Worm (Caenorhabditis elegans): ENCODE results near the gene C08B6.8.

- TF ChIP-seq ama-1 (optimal IDR thresholded peaks at IDR 0.05) (no peak), ama-1 (GFP tag; optimal IDR thresholded peaks at IDR 0.05) (no peak), snpc-4 (GFP tag; optimal IDR thresholded peaks at IDR 0.05) (no peak), snpc-4 (tag; optimal IDR thresholded peaks at IDR 0.05) (no peak), B0019.2 (GFP tag; conservative IDR thresholded peaks at IDR 0.05) (no peak), nhr-90 (tag; optimal IDR thresholded peaks at IDR 0.05) (no peak)
Observed at ce11 chrV:10154698-10155097, 20.3 kb downstream of the C08B6.8 start, which contains the start of gene srsx-29.

Data from whole organism, young adult.